Fruit fly (Drosophila melanogaster) whole organism, embryonic: Measurements from ENCODE around the gene CG34002.

Experiments
- CG13296 ChIP-seq: fragments of 200-800 bp; sonication (Bioruptor generic); optimal IDR thresholded peaks from 3 replicates; lab custom pipeline; 2018; ENCODE audit warnings: missing biosample characterization, mild to moderate bottlenecking, missing genetic modification characterization
- CG17186 ChIP-seq: fragments of 200-800 bp; sonication (Bioruptor generic); optimal IDR thresholded peaks from 3 replicates; lab custom pipeline; 2017; ENCODE audit warnings: missing biosample characterization, missing genetic modification reagents, missing genetic modification characterization
- CG3163 ChIP-seq: fragments of 200-800 bp; sonication (Bioruptor generic); optimal IDR thresholded peaks from 3 replicates; lab custom pipeline; 2016; ENCODE audit warnings: missing biosample characterization, missing genetic modification characterization
- D19A ChIP-seq: fragments of 200-800 bp; optimal IDR thresholded peaks from 3 replicates; lab custom pipeline; 2019; ENCODE audit warnings: missing biosample characterization, mild to moderate bottlenecking, missing genetic modification characterization, moderate library complexity
- Jarid2 ChIP-seq: fragments of 200-800 bp; sonication (Bioruptor generic); optimal IDR thresholded peaks from 3 replicates; lab custom pipeline; 2017; ENCODE audit warnings: mild to moderate bottlenecking, missing biosample characterization, missing genetic modification reagents, missing genetic modification characterization
- abd-A ChIP-seq: fragments of 200-800 bp; sonication (Bioruptor generic); optimal IDR thresholded peaks from 3 replicates; lab custom pipeline; 2019; ENCODE audit warnings: missing biosample characterization, mild to moderate bottlenecking, missing genetic modification characterization, moderate library complexity
- ato ChIP-seq: fragments of 200-800 bp; sonication (Bioruptor generic); IDR thresholded peaks from 2 replicates; pipeline ENCODE4 v1.3.6; 2022; ENCODE audit warnings: missing biosample characterization, missing genetic modification characterization; ENCODE audit not compliant: partially characterized antibody
- dmrt11E ChIP-seq: fragments of 200-800 bp; sonication (Bioruptor generic); optimal IDR thresholded peaks from 3 replicates; lab custom pipeline; 2018; ENCODE audit warnings: missing biosample characterization, mild to moderate bottlenecking, missing genetic modification characterization, moderate library complexity
- lov ChIP-seq, 2 experiments: fragments of 200-800 bp in 1 of 2; fragments of >200 bp in 1 of 2; sonication (Bioruptor generic) in 1 of 2; IDR thresholded peaks in 1 of 2; optimal IDR thresholded peaks in 1 of 2; 2 replicates in 1 of 2; 3 replicates in 1 of 2; pipeline versions ENCODE4 v1.3.6 to Lab custom; 2017 to 2022; ENCODE audit warnings: missing biosample characterization in 1 of 2, missing genetic modification characterization in 1 of 2
- psq ChIP-seq: fragments of 200-800 bp; sonication (Bioruptor generic); optimal IDR thresholded peaks from 2 replicates; lab custom pipeline; 2017; ENCODE audit warnings: missing biosample characterization, missing genetic modification characterization
- shn ChIP-seq: fragments of 200-800 bp; sonication (Bioruptor generic); optimal IDR thresholded peaks from 3 replicates; lab custom pipeline; 2016; ENCODE audit warnings: missing biosample characterization, missing genetic modification characterization

CG34002 gene

dm6 chr3L:17907609-17908160 is 49.4 kb downstream of the CG34002 start, which contains the start of the genes Prestin and Wdr92 (continued):
- TF ChIP-seq abd-A: peak; percentile 55
- TF ChIP-seq ato (GFP tag; lab: Robert Waterston, UW): peak; percentile 52; the same call in 1 of the 2 replicates
- TF ChIP-seq CG3163: peak; percentile 12
- TF ChIP-seq shn (GFP tag; lab: Kevin White, UChicago): no peak
- TF ChIP-seq CG13296 (GFP tag; lab: Kevin White, UChicago): peak; percentile 66
- TF ChIP-seq dmrt11E (tag; lab: Kevin White, UChicago): no peak
- TF ChIP-seq psq: peak; percentile 6
- peak; percentile 13 for TF ChIP-seq D19A (tag; lab: Kevin White, UChicago)
- no peak for TF ChIP-seq lov (optimal IDR thresholded peaks at IDR 0.05; lab: Kevin White, UChicago)
- no peak for TF ChIP-seq lov (GFP tag; IDR thresholded peaks at IDR 0.05; lab: Robert Waterston, UW)
- TF ChIP-seq CG17186: no peak
- peak; percentile 97 for TF ChIP-seq Jarid2 (GFP tag; lab: Kevin White, UChicago)
